Fruit fly (Drosophila melanogaster) whole organism, adult: ENCODE data around the gene RpL35.

ENCODE experiments used
- CG1620 ChIP-seq: fragments of 200-800 bp; sonication (Bioruptor generic); optimal IDR thresholded peaks from 2 replicates; lab custom pipeline; 2016; ENCODE audit warnings: missing biosample characterization, missing genetic modification characterization
- CG5204 ChIP-seq: fragments of 200-800 bp; sonication (Bioruptor generic); optimal IDR thresholded peaks from 2 replicates; lab custom pipeline; 2016; ENCODE audit warnings: missing biosample characterization, missing genetic modification characterization
- CG7045 ChIP-seq: fragments of 200-800 bp; sonication (Bioruptor generic); optimal IDR thresholded peaks from 2 replicates; lab custom pipeline; 2017; ENCODE audit warnings: missing biosample characterization, mild to moderate bottlenecking, missing genetic modification characterization
- bab1 ChIP-seq: fragments of 200-800 bp; sonication (Bioruptor generic); optimal IDR thresholded peaks from 3 replicates; lab custom pipeline; 2019; ENCODE audit warnings: missing biosample characterization, mild to moderate bottlenecking, missing genetic modification characterization, moderate library complexity
- cic ChIP-seq: fragments of 200-800 bp; sonication (Bioruptor generic); optimal IDR thresholded peaks from 2 replicates; lab custom pipeline; 2017; ENCODE audit warnings: missing biosample characterization, mild to moderate bottlenecking, missing genetic modification characterization, moderate library complexity
- kay ChIP-seq: fragments of 200-800 bp; sonication (Bioruptor generic); peaks from one replicate; lab custom pipeline; 2016; ENCODE audit warnings: missing biosample characterization, missing genetic modification characterization, borderline replicate concordance
- tj ChIP-seq: fragments of 200-800 bp; sonication (Bioruptor generic); optimal IDR thresholded peaks from 3 replicates; lab custom pipeline; 2017; ENCODE audit warnings: missing biosample characterization, mild to moderate bottlenecking, missing genetic modification characterization, moderate library complexity
- toe ChIP-seq: fragments of 200-800 bp; sonication (Bioruptor generic); optimal IDR thresholded peaks from 2 replicates; lab custom pipeline; 2016; ENCODE audit warnings: missing biosample characterization, missing genetic modification characterization

DNA sequence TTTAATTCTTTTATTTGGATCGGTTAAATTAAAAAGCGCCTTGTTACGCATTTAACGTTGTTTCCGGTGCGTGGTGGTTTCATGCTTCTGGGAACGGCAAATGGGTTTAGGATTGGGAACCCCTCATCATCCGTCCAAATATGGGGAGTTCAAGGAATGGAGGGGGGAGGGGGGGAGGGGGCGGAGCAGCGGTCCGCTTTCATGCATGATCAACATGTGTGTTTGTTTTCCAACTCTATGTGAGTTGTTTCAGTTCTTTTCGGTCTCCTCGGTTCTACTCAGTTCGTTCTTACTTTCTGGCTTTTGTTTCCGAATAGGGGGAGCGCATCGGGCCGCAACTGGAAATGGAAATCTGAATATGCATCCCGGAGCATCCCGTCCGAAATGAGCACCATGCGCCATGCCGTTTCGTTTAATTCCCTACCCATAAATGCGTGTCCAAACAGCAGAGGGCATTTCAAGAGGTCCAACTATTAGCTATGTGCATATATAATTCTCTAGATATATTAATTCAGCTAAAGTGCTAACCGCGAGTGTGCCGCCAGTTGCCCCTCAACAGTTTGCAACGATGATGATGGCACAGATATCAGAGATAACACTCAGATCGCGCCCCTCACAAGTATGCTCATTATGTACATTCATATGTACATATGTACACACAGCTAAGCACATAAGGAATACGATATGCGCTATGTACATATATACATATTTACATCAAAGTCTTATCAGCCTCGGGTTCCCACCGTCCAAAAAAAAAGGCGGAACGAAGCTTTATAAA, 5.4 kb downstream of the RpL35 start:
- TF ChIP-seq CG7045 (GFP tag; lab: Kevin White, UChicago) (peak; percentile 4), CG1620 (GFP tag; lab: Kevin White, UChicago) (peak; percentile 76), cic (GFP tag; lab: Kevin White, UChicago) (no peak), bab1 (GFP tag; lab: Kevin White, UChicago) (no peak), tj (GFP tag; lab: Kevin White, UChicago) (no peak), kay (GFP tag; lab: Kevin White, UChicago) (no peak), toe (peak; percentile 22), CG5204 (GFP tag; lab: Kevin White, UChicago) (peak; percentile 13)
